Worm (Caenorhabditis elegans) whole organism, mixed stage, embryonic: ENCODE measurements around the gene rab-28.

Source experiments
- bed-3 ChIP-seq: fragments of 200-800 bp; sonication (Bioruptor generic); optimal IDR thresholded peaks from 3 replicates; lab custom pipeline; 2018; ENCODE audit warnings: mild to moderate bottlenecking, missing genetic modification characterization, moderate library complexity, missing compliant biosample characterization
- ces-1 ChIP-seq: fragments of 150-350 bp; optimal IDR thresholded peaks from 2 replicates; lab custom pipeline; 2014; ENCODE audit warnings: missing biosample characterization, missing genetic modification reagents, missing genetic modification characterization
- lin-13 ChIP-seq: fragments of 150-350 bp; optimal IDR thresholded peaks from 2 replicates; lab custom pipeline; 2014; ENCODE audit warnings: missing biosample characterization, missing genetic modification characterization
- mls-2 ChIP-seq: sonication (generic microtip); optimal IDR thresholded peaks from 2 replicates; lab custom pipeline; 2016; ENCODE audit warnings: mild to moderate bottlenecking, missing genetic modification characterization, moderate library complexity, missing compliant biosample characterization
- nhr-12 ChIP-seq: fragments of 150-350 bp; optimal IDR thresholded peaks from 2 replicates; lab custom pipeline; 2014; ENCODE audit warnings: missing biosample characterization, missing genetic modification characterization
- nhr-76 ChIP-seq: sonication (generic microtip); optimal IDR thresholded peaks from 2 replicates; lab custom pipeline; 2017; ENCODE audit warnings: missing biosample characterization, missing genetic modification characterization
- pha-4 ChIP-seq: fragments of 150-350 bp; optimal IDR thresholded peaks from 2 replicates; lab custom pipeline; 2018; ENCODE audit warnings: missing biosample characterization, missing genetic modification reagents, missing genetic modification characterization
- snpc-4 ChIP-seq: fragments of 150-350 bp; optimal IDR thresholded peaks from 2 replicates; lab custom pipeline; 2014; ENCODE audit warnings: missing biosample characterization, missing genetic modification characterization
- sptf-1 ChIP-seq: sonication (generic microtip); optimal IDR thresholded peaks from 2 replicates; lab custom pipeline; 2017; ENCODE audit warnings: mild to moderate bottlenecking, missing genetic modification characterization, moderate library complexity, missing compliant biosample characterization
- tbx-8 ChIP-seq: fragments of 200-800 bp; sonication (Bioruptor generic); optimal IDR thresholded peaks from 2 replicates; lab custom pipeline; 2018; ENCODE audit warnings: mild to moderate bottlenecking, missing genetic modification characterization, moderate library complexity, missing compliant biosample characterization
- unc-120 ChIP-seq: sonication (generic microtip); optimal IDR thresholded peaks from 2 replicates; lab custom pipeline; 2017; ENCODE audit warnings: missing genetic modification characterization, missing compliant biosample characterization; ENCODE audit not compliant: poor library complexity, severe bottlenecking
- unc-39 ChIP-seq: fragments of 150-350 bp; optimal IDR thresholded peaks from 2 replicates; lab custom pipeline; 2014; ENCODE audit warnings: missing biosample characterization, missing genetic modification characterization
- unc-62 ChIP-seq: fragments of 150-350 bp; optimal IDR thresholded peaks from 2 replicates; lab custom pipeline; 2014; ENCODE audit warnings: missing biosample characterization, missing genetic modification reagents, missing genetic modification characterization
- ztf-11 ChIP-seq: fragments of 150-350 bp; optimal IDR thresholded peaks from 2 replicates; lab custom pipeline; 2014; ENCODE audit warnings: missing biosample characterization, missing genetic modification characterization

ce11 chrIV:9267581-9267980 lies 23.8 kb upstream of the rab-28 start:
- no peak for TF ChIP-seq ces-1
- no peak for TF ChIP-seq ztf-11 (tag; lab: Kevin White, UChicago)
- TF ChIP-seq pha-4 (tag; lab: Kevin White, UChicago), result no peak
- TF ChIP-seq snpc-4 (tag; lab: Kevin White, UChicago), result no peak
- no peak for TF ChIP-seq nhr-12 (tag; lab: Kevin White, UChicago)
- TF ChIP-seq tbx-8 (GFP tag; lab: Kevin White, UChicago), result no peak
- TF ChIP-seq nhr-76, result no peak
- no peak for TF ChIP-seq lin-13 (tag; lab: Kevin White, UChicago)
- TF ChIP-seq unc-39 (tag; lab: Kevin White, UChicago), result no peak
- TF ChIP-seq unc-62 (GFP tag; lab: Kevin White, UChicago), result no peak
- TF ChIP-seq sptf-1 (tag; lab: Kevin White, UChicago), result no peak
- TF ChIP-seq unc-120 (tag; lab: Kevin White, UChicago), result no peak
- no peak for TF ChIP-seq mls-2 (tag; lab: Kevin White, UChicago)
- TF ChIP-seq bed-3 (GFP tag; lab: Kevin White, UChicago), result no peak
